Fruit fly (Drosophila melanogaster) Kc167 (cell line): ENCODE data around the gene GlcAT-P.

ENCODE experiments used
- h ChIP-seq: fragments of >200 bp; optimal IDR thresholded peaks from 3 replicates; lab custom pipeline; 2018; ENCODE audit warnings: missing external identifiers
- insv ChIP-seq: fragments of >200 bp; optimal IDR thresholded peaks from 3 replicates; lab custom pipeline; 2018; ENCODE audit warnings: missing external identifiers

dm6 chr3L:11224651-11225050 lies 27.3 kb upstream of the GlcAT-P start:
- no peak for TF ChIP-seq h (lab: Kevin White, UChicago)
- no peak for TF ChIP-seq insv
